Fruit fly (Drosophila melanogaster): Measurements from ENCODE around the gene CG15743.

Gene CG15743

dm6 chrX:13329572-13330046 lies 44.1 kb downstream of the CG15743 start, which contains the start of gene Prx2 (continued):
- TF ChIP-seq tap (tag; optimal IDR thresholded peaks at IDR 0.05) = no peak
- TF ChIP-seq br (optimal IDR thresholded peaks at IDR 0.05) = no peak
- no peak for TF ChIP-seq CG9727 (GFP tag; optimal IDR thresholded peaks at IDR 0.05)
- TF ChIP-seq E2f1 (GFP tag; IDR thresholded peaks at IDR 0.05) = peak; percentile 68; the same call in 1 of the 2 replicates
- TF ChIP-seq TFAM (GFP tag; optimal IDR thresholded peaks at IDR 0.05) = no peak
- 0 out of 2 replicates have a peak, but pooled peaks have one; percentile 28 for TF ChIP-seq CG11085 (GFP tag; IDR thresholded peaks at IDR 0.05)
- TF ChIP-seq Awh (GFP tag; IDR thresholded peaks at IDR 0.05) = no peak
- TF ChIP-seq ash1 (GFP tag; optimal IDR thresholded peaks at IDR 0.05) = no peak
- no peak for TF ChIP-seq CG15479 (GFP tag; optimal IDR thresholded peaks at IDR 0.05)
- TF ChIP-seq dmrt99B (tag; optimal IDR thresholded peaks at IDR 0.05) = no peak
- no peak for TF ChIP-seq fru (optimal IDR thresholded peaks at IDR 0.05)
- TF ChIP-seq Doc3 (GFP tag; IDR thresholded peaks at IDR 0.05; ENCODE audit: partially characterized antibody) = peak; percentile 53; the same call in 1 of the 3 replicates
- TF ChIP-seq sob (GFP tag; IDR thresholded peaks at IDR 0.05) = peak; percentile 32; the same call in 1 of the 2 replicates
- TF ChIP-seq CG17912 (GFP tag; optimal IDR thresholded peaks at IDR 0.05) = no peak
- TF ChIP-seq Tbp (GFP tag; optimal IDR thresholded peaks at IDR 0.05) = no peak
- no peak for TF ChIP-seq CG2678 (tag; optimal IDR thresholded peaks at IDR 0.05)
- peak; percentile 38 for TF ChIP-seq CG13296 (GFP tag; optimal IDR thresholded peaks at IDR 0.05)
- no peak for TF ChIP-seq CG17359 (tag; optimal IDR thresholded peaks at IDR 0.05)
- TF ChIP-seq Optix (GFP tag; IDR thresholded peaks at IDR 0.05) = no peak
- no peak for TF ChIP-seq grn (GFP tag; optimal IDR thresholded peaks at IDR 0.05)
- no peak for TF ChIP-seq danr (GFP tag; IDR thresholded peaks at IDR 0.05)
- no peak for TF ChIP-seq dimm (GFP tag; IDR thresholded peaks at IDR 0.05)
- TF ChIP-seq cad (GFP tag; optimal IDR thresholded peaks at IDR 0.05) = no peak
- TF ChIP-seq CG1647 (GFP tag; optimal IDR thresholded peaks at IDR 0.05) = no peak
- no peak for TF ChIP-seq Max (GFP tag; optimal IDR thresholded peaks at IDR 0.05)
- TF ChIP-seq CG12104 (GFP tag; optimal IDR thresholded peaks at IDR 0.05) = no peak
- no peak for TF ChIP-seq odd (GFP tag; optimal IDR thresholded peaks at IDR 0.05)
- TF ChIP-seq lilli (GFP tag; optimal IDR thresholded peaks at IDR 0.05) = peak; percentile 7
- no peak for TF ChIP-seq CG6654 (GFP tag; optimal IDR thresholded peaks at IDR 0.05)
- TF ChIP-seq CG3838 (GFP tag; optimal IDR thresholded peaks at IDR 0.05) = no peak
- TF ChIP-seq Mrtf (GFP tag; IDR thresholded peaks at IDR 0.05) = no peak
- no peak for TF ChIP-seq CG2875 (GFP tag; optimal IDR thresholded peaks at IDR 0.05)
- TF ChIP-seq CG3163 (GFP tag; optimal IDR thresholded peaks at IDR 0.05) = peak; percentile 11
- TF ChIP-seq Dll (GFP tag; IDR thresholded peaks at IDR 0.05; ENCODE audit: partially characterized antibody) = peak; percentile 75
- no peak for TF ChIP-seq pum (GFP tag; optimal IDR thresholded peaks at IDR 0.05)
- TF ChIP-seq CG6791 (GFP tag; IDR thresholded peaks at IDR 0.05; ENCODE audit: partially characterized antibody) = peak; percentile 78
- no peak for TF ChIP-seq Dad (GFP tag; optimal IDR thresholded peaks at IDR 0.05)
- no peak for TF ChIP-seq eve (GFP tag; optimal IDR thresholded peaks at IDR 0.05)
- no peak; the same call in 2 of the 3 replicates for TF ChIP-seq zen2 (GFP tag; IDR thresholded peaks at IDR 0.05; ENCODE audit: partially characterized antibody)
- no peak for TF ChIP-seq peb (GFP tag; IDR thresholded peaks at IDR 0.05)
- TF ChIP-seq CG10959 (GFP tag; IDR thresholded peaks at IDR 0.05) = no peak
- TF ChIP-seq schlank (tag; optimal IDR thresholded peaks at IDR 0.05) = no peak
- no peak for TF ChIP-seq ken (GFP tag; IDR thresholded peaks at IDR 0.05)
- no peak for TF ChIP-seq YL-1 (GFP tag; optimal IDR thresholded peaks at IDR 0.05)
- no peak for TF ChIP-seq CG5180 (GFP tag; optimal IDR thresholded peaks at IDR 0.05)
- no peak for TF ChIP-seq fu2 (GFP tag; optimal IDR thresholded peaks at IDR 0.05)
- peak; percentile 48 for TF ChIP-seq CG3847 (GFP tag; IDR thresholded peaks at IDR 0.05)
- TF ChIP-seq kni (GFP tag; optimal IDR thresholded peaks at IDR 0.05) = no peak
- no peak for TF ChIP-seq sens-2 (GFP tag; IDR thresholded peaks at IDR 0.05)
- no peak for TF ChIP-seq tup (GFP tag; optimal IDR thresholded peaks at IDR 0.05)
- TF ChIP-seq chn (GFP tag; optimal IDR thresholded peaks at IDR 0.05) = no peak
- peak; percentile 13 for TF ChIP-seq scrt (GFP tag; optimal IDR thresholded peaks at IDR 0.05)

Measured in whole organism, embryonic.